Fruit fly (Drosophila melanogaster): ENCODE results near the gene Pgant6.

Pgant6 gene

dm6 chr3L:2798463-2798993, 16.5 kb downstream of the Pgant6 start:
- peak; percentile 59 for TF ChIP-seq CG7045 (GFP tag; optimal IDR thresholded peaks at IDR 0.05)
- peak; percentile 34 for TF ChIP-seq Mnt (GFP tag; optimal IDR thresholded peaks at IDR 0.05)
- peak; percentile 7 for TF ChIP-seq bab1 (GFP tag; optimal IDR thresholded peaks at IDR 0.05)
- peak; percentile 71 for TF ChIP-seq CG12768 (GFP tag; optimal IDR thresholded peaks at IDR 0.05)
- peak; percentile 56 for TF ChIP-seq toe (GFP tag; optimal IDR thresholded peaks at IDR 0.05)
- TF ChIP-seq kay (GFP tag; ENCODE audit: borderline replicate concordance): peak; percentile 91
- TF ChIP-seq ovo (GFP tag; optimal IDR thresholded peaks at IDR 0.05): no peak
- TF ChIP-seq CG14711 (tag; optimal IDR thresholded peaks at IDR 0.05): no peak
- TF ChIP-seq Crg-1 (GFP tag; optimal IDR thresholded peaks at IDR 0.05): peak; percentile 47
- TF ChIP-seq CG1620 (GFP tag; optimal IDR thresholded peaks at IDR 0.05): peak; percentile 2
- peak; percentile 29 for TF ChIP-seq Hr96 (GFP tag; optimal IDR thresholded peaks at IDR 0.05)
- no peak for TF ChIP-seq cnc (optimal IDR thresholded peaks at IDR 0.05)
- peak; percentile 85 for TF ChIP-seq cic (GFP tag; optimal IDR thresholded peaks at IDR 0.05)
- TF ChIP-seq pad (GFP tag; optimal IDR thresholded peaks at IDR 0.05): peak; percentile 19
- no peak for TF ChIP-seq tj (GFP tag; optimal IDR thresholded peaks at IDR 0.05)
- TF ChIP-seq CG5204 (GFP tag; optimal IDR thresholded peaks at IDR 0.05): peak; percentile 74
- TF ChIP-seq Clk (GFP tag; optimal IDR thresholded peaks at IDR 0.05): peak; percentile 33
- peak; percentile 75 for TF ChIP-seq CG11617 (GFP tag; optimal IDR thresholded peaks at IDR 0.05)
- TF ChIP-seq CG33017 (tag; optimal IDR thresholded peaks at IDR 0.05): peak; percentile 86
- peak; percentile 80 for TF ChIP-seq CG7101 (tag; optimal IDR thresholded peaks at IDR 0.05)

dm6 chr3L:2799110-2799618, 17.1 kb downstream of the Pgant6 start:
- TF ChIP-seq tj (GFP tag; optimal IDR thresholded peaks at IDR 0.05) (peak; percentile 58), kay (GFP tag; ENCODE audit: borderline replicate concordance) (peak; percentile 99), Hr96 (GFP tag; optimal IDR thresholded peaks at IDR 0.05) (peak; percentile 86), Mnt (GFP tag; optimal IDR thresholded peaks at IDR 0.05) (peak; percentile 79), CG33017 (tag; optimal IDR thresholded peaks at IDR 0.05) (peak; percentile 86), CG11617 (GFP tag; optimal IDR thresholded peaks at IDR 0.05) (peak; percentile 55), CG14711 (tag; optimal IDR thresholded peaks at IDR 0.05) (peak; percentile 53), Clk (GFP tag; optimal IDR thresholded peaks at IDR 0.05) (peak; percentile 83), CG5204 (GFP tag; optimal IDR thresholded peaks at IDR 0.05) (peak; percentile 76), ovo (GFP tag; optimal IDR thresholded peaks at IDR 0.05) (peak; percentile 58), CG7101 (tag; optimal IDR thresholded peaks at IDR 0.05) (peak; percentile 75), CG7045 (GFP tag; optimal IDR thresholded peaks at IDR 0.05) (peak; percentile 90), CG1620 (GFP tag; optimal IDR thresholded peaks at IDR 0.05) (peak; percentile 33), pad (GFP tag; optimal IDR thresholded peaks at IDR 0.05) (peak; percentile 68), CG12768 (GFP tag; optimal IDR thresholded peaks at IDR 0.05) (peak; percentile 96), bab1 (GFP tag; optimal IDR thresholded peaks at IDR 0.05) (peak; percentile 2), toe (GFP tag; optimal IDR thresholded peaks at IDR 0.05) (peak; percentile 78), cic (GFP tag; optimal IDR thresholded peaks at IDR 0.05) (peak; percentile 94), cnc (optimal IDR thresholded peaks at IDR 0.05) (no peak), Crg-1 (GFP tag; optimal IDR thresholded peaks at IDR 0.05) (peak; percentile 72)

- TF ChIP-seq ovo (GFP tag; optimal IDR thresholded peaks at IDR 0.05) (no peak), kay (GFP tag; ENCODE audit: borderline replicate concordance) (no peak), CG14711 (tag; optimal IDR thresholded peaks at IDR 0.05) (peak; percentile 27), CG7101 (tag; optimal IDR thresholded peaks at IDR 0.05) (peak; percentile 20), CG7045 (GFP tag; optimal IDR thresholded peaks at IDR 0.05) (peak; percentile 60), Crg-1 (GFP tag; optimal IDR thresholded peaks at IDR 0.05) (no peak), Hr96 (GFP tag; optimal IDR thresholded peaks at IDR 0.05) (peak; percentile 35), cic (GFP tag; optimal IDR thresholded peaks at IDR 0.05) (no peak), pad (GFP tag; optimal IDR thresholded peaks at IDR 0.05) (no peak), cnc (optimal IDR thresholded peaks at IDR 0.05) (no peak), bab1 (GFP tag; optimal IDR thresholded peaks at IDR 0.05) (no peak), CG5204 (GFP tag; optimal IDR thresholded peaks at IDR 0.05) (peak; percentile 63), CG1620 (GFP tag; optimal IDR thresholded peaks at IDR 0.05) (no peak), tj (GFP tag; optimal IDR thresholded peaks at IDR 0.05) (no peak), toe (GFP tag; optimal IDR thresholded peaks at IDR 0.05) (peak; percentile 40), Mnt (GFP tag; optimal IDR thresholded peaks at IDR 0.05) (no peak), CG33017 (tag; optimal IDR thresholded peaks at IDR 0.05) (peak; percentile 56), Clk (GFP tag; optimal IDR thresholded peaks at IDR 0.05) (peak; percentile 36), CG11617 (GFP tag; optimal IDR thresholded peaks at IDR 0.05) (no peak), CG12768 (GFP tag; optimal IDR thresholded peaks at IDR 0.05) (peak; percentile 33)
These were observed 18.3 kb downstream of the Pgant6 start for dm6 chr3L:2800329-2800728.

- TF ChIP-seq tj (GFP tag; optimal IDR thresholded peaks at IDR 0.05) (peak; percentile 55), CG12768 (GFP tag; optimal IDR thresholded peaks at IDR 0.05) (no peak)
These were observed 19.3 kb downstream of the Pgant6 start for dm6 chr3L:2801376-2801775.

dm6 chr3L:2802085-2802484, 20.0 kb downstream of the Pgant6 start:
- TF ChIP-seq CG5204 (GFP tag; optimal IDR thresholded peaks at IDR 0.05) (no peak), toe (GFP tag; optimal IDR thresholded peaks at IDR 0.05) (no peak), pad (GFP tag; optimal IDR thresholded peaks at IDR 0.05) (no peak), CG33017 (tag; optimal IDR thresholded peaks at IDR 0.05) (no peak), Mnt (GFP tag; optimal IDR thresholded peaks at IDR 0.05) (no peak), kay (GFP tag; ENCODE audit: borderline replicate concordance) (no peak), CG7101 (tag; optimal IDR thresholded peaks at IDR 0.05) (no peak), Hr96 (GFP tag; optimal IDR thresholded peaks at IDR 0.05) (no peak), cic (GFP tag; optimal IDR thresholded peaks at IDR 0.05) (no peak), Clk (GFP tag; optimal IDR thresholded peaks at IDR 0.05) (no peak)
